Fruit fly (Drosophila melanogaster): ENCODE data around the gene lqfR.

dm6 chr3R:22447195-22447873 is 36.2 kb downstream of the lqfR start, which contains the start of gene CG34288:
- TF ChIP-seq dac (GFP tag; optimal IDR thresholded peaks at IDR 0.05), result no peak
- TF ChIP-seq CG3919 (GFP tag; optimal IDR thresholded peaks at IDR 0.05), result no peak
- TF ChIP-seq CG6276 (GFP tag; optimal IDR thresholded peaks at IDR 0.05), result no peak
- no peak for TF ChIP-seq Hr39 (GFP tag; optimal IDR thresholded peaks at IDR 0.05)
- no peak for TF ChIP-seq ss (GFP tag; optimal IDR thresholded peaks at IDR 0.05)
- no peak for TF ChIP-seq eg (GFP tag; IDR thresholded peaks at IDR 0.05)
- TF ChIP-seq Sox102F (GFP tag; optimal IDR thresholded peaks at IDR 0.05), result no peak
- no peak for TF ChIP-seq CG34406 (GFP tag; optimal IDR thresholded peaks at IDR 0.05)
- TF ChIP-seq salr (GFP tag; optimal IDR thresholded peaks at IDR 0.05), result no peak
- no peak for TF ChIP-seq CG8632 (GFP tag; optimal IDR thresholded peaks at IDR 0.05)
- no peak for TF ChIP-seq topi (GFP tag; optimal IDR thresholded peaks at IDR 0.05)
- no peak for TF ChIP-seq fkh (GFP tag; optimal IDR thresholded peaks at IDR 0.05)
